Worm (Caenorhabditis elegans): Measurements from ENCODE around the gene F21D12.2.
A peak's percentile ranks its signal among the peaks of the same experiment; 100 is the strongest.

F21D12.2 gene

DNA sequence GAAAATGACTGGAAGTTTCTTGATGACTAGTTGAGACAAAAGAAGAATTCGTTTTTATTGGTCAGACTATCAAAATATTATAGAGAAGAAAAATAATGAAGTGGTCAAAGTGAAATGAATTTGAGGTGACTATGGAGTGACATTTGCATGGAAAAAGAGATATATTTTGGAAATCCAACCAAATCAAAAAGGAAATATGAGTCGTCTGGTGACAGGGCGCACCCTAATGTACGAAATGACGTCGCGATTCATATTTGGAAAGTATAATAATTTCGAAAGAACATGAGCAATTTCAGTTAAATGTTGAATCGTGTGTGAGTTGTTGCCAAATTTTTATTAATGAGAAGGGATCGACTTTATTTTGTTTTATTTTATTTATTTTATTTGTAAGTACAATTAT lies at the start of gene F21D12.2:
F21D12.2 (plus strand) TSS at position 301 of the 400 bp plus-strand sequence.
- no peak for TF ChIP-seq ceh-28 (tag; optimal IDR thresholded peaks at IDR 0.05)
- TF ChIP-seq egl-27 (tag; optimal IDR thresholded peaks at IDR 0.05) = no peak
- no peak for TF ChIP-seq pha-4 (tag; optimal IDR thresholded peaks at IDR 0.05)
- TF ChIP-seq elt-1 (tag; optimal IDR thresholded peaks at IDR 0.05) = no peak
- no peak for TF ChIP-seq fos-1 (tag; optimal IDR thresholded peaks at IDR 0.05)
- no peak for TF ChIP-seq ceh-82 (tag; optimal IDR thresholded peaks at IDR 0.05)
- no peak for TF ChIP-seq ceh-16 (tag; optimal IDR thresholded peaks at IDR 0.05)
- no peak for TF ChIP-seq skn-1 (tag; optimal IDR thresholded peaks at IDR 0.05)
- no peak for TF ChIP-seq nhr-28 (tag; optimal IDR thresholded peaks at IDR 0.05)
- no peak for TF ChIP-seq tbx-2 (tag; optimal IDR thresholded peaks at IDR 0.05)
- no peak for TF ChIP-seq zag-1 (tag; optimal IDR thresholded peaks at IDR 0.05)
- TF ChIP-seq hmg-11 (tag; optimal IDR thresholded peaks at IDR 0.05) = no peak
- no peak for TF ChIP-seq egl-5 (tag; optimal IDR thresholded peaks at IDR 0.05)

DNA sequence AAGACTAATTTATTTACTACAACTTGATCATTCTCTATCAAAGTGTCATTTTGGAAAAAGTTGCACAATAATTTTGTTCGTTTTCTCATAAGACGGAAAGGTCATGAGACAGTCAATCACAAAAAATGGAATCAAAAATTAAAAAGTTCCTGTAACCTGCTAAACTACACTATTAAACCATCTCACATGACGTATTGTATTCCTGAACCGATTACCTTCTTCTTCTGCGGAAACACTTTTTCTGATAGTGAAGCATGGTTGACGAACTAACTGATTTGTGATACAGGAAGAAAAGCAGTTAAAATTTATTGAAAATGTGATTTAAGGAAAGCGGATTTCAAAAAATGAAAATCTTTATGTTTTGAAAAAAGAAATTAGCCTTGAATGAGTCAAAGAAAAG lies 47.8 kb upstream of the F21D12.2 start:
- TF ChIP-seq elt-2 (tag; optimal IDR thresholded peaks at IDR 0.05) = peak; percentile 14
- no peak for TF ChIP-seq unc-39 (tag; optimal IDR thresholded peaks at IDR 0.05)

DNA sequence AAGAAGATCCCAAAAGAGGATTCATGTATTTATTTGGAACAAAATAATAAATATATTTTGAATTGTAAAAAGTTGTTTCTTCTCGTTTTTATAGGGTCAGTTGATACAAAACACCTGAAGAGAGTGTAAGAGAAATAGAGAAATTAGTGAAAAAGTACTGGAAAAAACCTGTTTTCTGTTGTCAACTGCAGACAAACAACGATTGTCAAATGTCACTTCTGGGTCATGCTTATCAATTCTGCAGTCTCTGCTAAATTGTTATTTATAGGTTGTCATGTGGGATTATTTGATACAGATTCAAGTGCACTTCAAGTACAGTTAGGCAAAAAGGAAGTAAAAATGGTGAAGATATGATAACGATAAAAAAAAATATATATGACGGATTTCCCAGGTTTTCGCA lies 45.1 kb upstream of the F21D12.2 start:
- TF ChIP-seq sea-2 (GFP tag; optimal IDR thresholded peaks at IDR 0.05) (no peak), mml-1 (tag; optimal IDR thresholded peaks at IDR 0.05) (no peak), elt-2 (tag; optimal IDR thresholded peaks at IDR 0.05) (no peak), lsy-12 (tag; optimal IDR thresholded peaks at IDR 0.05) (no peak), tbx-2 (tag; optimal IDR thresholded peaks at IDR 0.05) (peak; percentile 13), pha-4 (tag; optimal IDR thresholded peaks at IDR 0.05) (no peak), fkh-2 (tag; optimal IDR thresholded peaks at IDR 0.05) (no peak), nhr-43 (tag; optimal IDR thresholded peaks at IDR 0.05; ENCODE audit: poor library complexity, severe bottlenecking) (peak; percentile 55), egl-5 (tag; optimal IDR thresholded peaks at IDR 0.05) (no peak), lin-39 (tag; optimal IDR thresholded peaks at IDR 0.05) (no peak), nhr-23 (tag; optimal IDR thresholded peaks at IDR 0.05) (peak; percentile 85), ceh-28 (tag; optimal IDR thresholded peaks at IDR 0.05) (no peak), zag-1 (tag; optimal IDR thresholded peaks at IDR 0.05) (no peak), egl-27 (tag; optimal IDR thresholded peaks at IDR 0.05) (no peak), nhr-25 (tag; optimal IDR thresholded peaks at IDR 0.05) (peak; percentile 59), ZK546.5 (tag; optimal IDR thresholded peaks at IDR 0.05) (no peak), unc-39 (tag; optimal IDR thresholded peaks at IDR 0.05) (no peak), ztf-11 (tag; optimal IDR thresholded peaks at IDR 0.05) (no peak), ceh-16 (tag; optimal IDR thresholded peaks at IDR 0.05) (no peak)

DNA sequence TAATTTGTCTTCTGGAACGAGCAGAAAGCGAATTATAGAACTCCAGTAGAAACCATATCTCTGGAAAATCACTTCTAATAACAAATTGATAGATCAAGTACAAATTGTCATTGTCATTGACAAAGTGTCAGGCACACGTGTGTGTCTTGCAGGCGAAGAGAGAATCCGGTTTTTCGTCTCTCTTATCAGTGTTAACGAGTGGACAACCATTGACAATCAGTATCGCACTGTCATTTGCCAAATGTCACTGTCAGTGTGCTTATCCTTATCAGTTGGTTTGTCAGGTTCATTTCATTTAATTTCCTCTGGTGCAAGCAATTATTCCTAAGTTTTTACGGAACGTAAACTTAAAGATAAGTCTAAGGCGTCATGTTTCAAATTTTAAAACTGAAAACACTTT lies 44.1 kb upstream of the F21D12.2 start:
- TF ChIP-seq mdl-1 (tag; optimal IDR thresholded peaks at IDR 0.05) = peak; percentile 3
- TF ChIP-seq nhr-23 (tag; optimal IDR thresholded peaks at IDR 0.05) = peak; percentile 32
- peak; percentile 50 for TF ChIP-seq pqm-1 (tag; optimal IDR thresholded peaks at IDR 0.05)
- peak; percentile 48 for TF ChIP-seq nhr-43 (tag; optimal IDR thresholded peaks at IDR 0.05; ENCODE audit: poor library complexity, severe bottlenecking)
- peak in 1 of 3 experiments; percentile 41 for TF ChIP-seq elt-3 (tag; optimal IDR thresholded peaks at IDR 0.05)
- TF ChIP-seq elt-2 (tag; optimal IDR thresholded peaks at IDR 0.05) = peak; percentile 79
- TF ChIP-seq unc-62 (GFP tag; optimal IDR thresholded peaks at IDR 0.05) = no peak
- peak; percentile 1 for TF ChIP-seq nhr-25 (tag; optimal IDR thresholded peaks at IDR 0.05)
- no peak for TF ChIP-seq nhr-11 (tag; optimal IDR thresholded peaks at IDR 0.05)

DNA sequence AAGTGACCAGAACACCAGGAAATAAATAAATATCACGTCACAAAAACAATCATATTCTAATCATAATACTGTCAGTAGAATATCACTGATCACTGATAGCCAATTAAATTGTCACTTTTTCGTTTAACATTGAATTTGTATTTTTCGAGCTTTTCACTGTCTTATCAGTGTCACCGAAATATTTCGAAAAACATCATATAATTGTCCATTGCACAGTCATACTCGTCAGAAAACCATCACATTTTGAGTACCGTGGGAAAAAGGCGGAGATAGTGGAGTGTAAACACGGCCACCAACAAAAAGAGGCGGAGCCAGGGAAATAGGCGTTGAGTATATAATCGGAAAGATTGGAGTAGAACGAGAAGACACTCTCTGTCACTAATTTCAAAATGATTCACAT lies 40.3 kb upstream of the F21D12.2 start:
- TF ChIP-seq pqm-1 (tag; optimal IDR thresholded peaks at IDR 0.05) = peak; percentile 52
- no peak for TF ChIP-seq mml-1 (tag; optimal IDR thresholded peaks at IDR 0.05)
- TF ChIP-seq nhr-25 (tag; optimal IDR thresholded peaks at IDR 0.05) = no peak
- TF ChIP-seq elt-1 (tag; optimal IDR thresholded peaks at IDR 0.05) = no peak
- TF ChIP-seq elt-2 (tag; optimal IDR thresholded peaks at IDR 0.05) = peak; percentile 80
- no peak for TF ChIP-seq nhr-77 (tag; optimal IDR thresholded peaks at IDR 0.05)

DNA sequence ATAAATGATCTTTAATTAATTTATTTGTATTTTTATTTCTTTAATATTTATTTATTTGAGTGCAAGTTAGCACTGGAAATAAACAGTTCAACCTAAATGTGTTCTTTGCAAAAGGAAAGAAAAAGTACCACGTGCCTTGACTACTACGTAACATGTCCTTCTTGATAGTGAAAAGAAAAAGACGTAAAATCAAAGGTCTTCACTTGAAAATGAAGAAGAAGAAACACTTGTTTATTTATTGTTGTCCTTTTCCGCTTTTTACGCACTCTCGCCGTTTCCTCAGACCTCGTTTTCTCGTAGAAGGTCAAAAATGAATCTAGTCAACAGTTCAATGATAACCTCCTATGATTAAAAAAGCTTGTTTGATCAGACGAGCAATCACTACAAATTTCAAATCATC lies 39.6 kb upstream of the F21D12.2 start:
- no peak for TF ChIP-seq nhr-237 (tag; optimal IDR thresholded peaks at IDR 0.05)
- no peak for TF ChIP-seq zag-1 (tag; optimal IDR thresholded peaks at IDR 0.05)
- no peak for TF ChIP-seq nhr-12 (tag; optimal IDR thresholded peaks at IDR 0.05)
- no peak for TF ChIP-seq nhr-28 (tag; optimal IDR thresholded peaks at IDR 0.05)
- TF ChIP-seq nhr-77 (tag; optimal IDR thresholded peaks at IDR 0.05) = no peak
- TF ChIP-seq unc-39 (tag; optimal IDR thresholded peaks at IDR 0.05) = no peak
- peak; percentile 55 for TF ChIP-seq nhr-43 (tag; optimal IDR thresholded peaks at IDR 0.05; ENCODE audit: poor library complexity, severe bottlenecking)
- no peak for TF ChIP-seq egl-27 (tag; optimal IDR thresholded peaks at IDR 0.05)
- no peak for TF ChIP-seq jun-1 (tag; optimal IDR thresholded peaks at IDR 0.05)
- TF ChIP-seq elt-3 (tag; optimal IDR thresholded peaks at IDR 0.05) = no peak
- no peak for TF ChIP-seq hmg-11 (tag; optimal IDR thresholded peaks at IDR 0.05)
- no peak for TF ChIP-seq skn-1 (tag; optimal IDR thresholded peaks at IDR 0.05)
- no peak for TF ChIP-seq ceh-9 (tag; optimal IDR thresholded peaks at IDR 0.05)
- no peak for TF ChIP-seq sea-2 (GFP tag; optimal IDR thresholded peaks at IDR 0.05)
- TF ChIP-seq R02D3.7 (tag; optimal IDR thresholded peaks at IDR 0.05) = no peak
- TF ChIP-seq elt-2 (tag; optimal IDR thresholded peaks at IDR 0.05) = no peak
- TF ChIP-seq ama-1 (optimal IDR thresholded peaks at IDR 0.05) = no peak
- TF ChIP-seq nhr-76 (tag; optimal IDR thresholded peaks at IDR 0.05) = no peak
- TF ChIP-seq tbx-2 (tag; optimal IDR thresholded peaks at IDR 0.05) = no peak
- peak; percentile 45 for TF ChIP-seq nhr-25 (tag; optimal IDR thresholded peaks at IDR 0.05)
- no peak for TF ChIP-seq unc-62 (GFP tag; optimal IDR thresholded peaks at IDR 0.05)
- no peak for TF ChIP-seq ceh-28 (tag; optimal IDR thresholded peaks at IDR 0.05)
- TF ChIP-seq mml-1 (tag; optimal IDR thresholded peaks at IDR 0.05) = no peak
- TF ChIP-seq pqm-1 (tag; optimal IDR thresholded peaks at IDR 0.05) = no peak
- TF ChIP-seq nhr-23 (tag; optimal IDR thresholded peaks at IDR 0.05) = peak; percentile 29
- no peak for TF ChIP-seq pha-4 (tag; optimal IDR thresholded peaks at IDR 0.05)

Data from whole organism, L3 larva.